Worm (Caenorhabditis elegans): ENCODE measurements around the gene pdi-2.

pdi-2 gene

ce11 chrX:4562288-4562687 lies 38.3 kb downstream of the pdi-2 start:
- TF ChIP-seq nhr-11 (tag; optimal IDR thresholded peaks at IDR 0.05) = no peak
- TF ChIP-seq ceh-63 (GFP tag; optimal IDR thresholded peaks at IDR 0.05) = no peak
- no peak for TF ChIP-seq skn-1 (tag; optimal IDR thresholded peaks at IDR 0.05)
- TF ChIP-seq elt-2 (tag; optimal IDR thresholded peaks at IDR 0.05) = no peak
- TF ChIP-seq hlh-4 (tag; optimal IDR thresholded peaks at IDR 0.05) = peak; percentile 84
- no peak for TF ChIP-seq nhr-90 (tag; optimal IDR thresholded peaks at IDR 0.05; ENCODE audit: poor library complexity)
- TF ChIP-seq nhr-84 (tag; optimal IDR thresholded peaks at IDR 0.05) = no peak
- no peak for TF ChIP-seq ztf-11 (tag; optimal IDR thresholded peaks at IDR 0.05)

ce11 chrX:4564717-4565316 lies 40.9 kb downstream of the pdi-2 start, which contains the start of gene amt-4:
Gene amt-4 (plus strand): TSS chrX:4565302.
- no peak for TF ChIP-seq ceh-63 (GFP tag; optimal IDR thresholded peaks at IDR 0.05)
- no peak for TF ChIP-seq efl-3 (GFP tag; optimal IDR thresholded peaks at IDR 0.05)
- peak; percentile 98 for TF ChIP-seq elt-2 (tag; optimal IDR thresholded peaks at IDR 0.05)
- peak; percentile 23 for TF ChIP-seq nhr-20 (tag; optimal IDR thresholded peaks at IDR 0.05)
- peak; percentile 31 for TF ChIP-seq nhr-71 (tag; optimal IDR thresholded peaks at IDR 0.05)
- no peak for TF ChIP-seq mef-2 (tag; optimal IDR thresholded peaks at IDR 0.05)
- no peak for TF ChIP-seq fkh-8 (tag; optimal IDR thresholded peaks at IDR 0.05)
- no peak for TF ChIP-seq rnt-1 (tag; optimal IDR thresholded peaks at IDR 0.05)
- TF ChIP-seq lin-14 (GFP tag; optimal IDR thresholded peaks at IDR 0.05) = peak; percentile 4
- TF ChIP-seq lin-35 (GFP tag; optimal IDR thresholded peaks at IDR 0.05) = no peak
- TF ChIP-seq nhr-90 (tag; optimal IDR thresholded peaks at IDR 0.05; ENCODE audit: poor library complexity) = peak; percentile 13
- TF ChIP-seq mdl-1 (tag; optimal IDR thresholded peaks at IDR 0.05) = peak in 1 of 2 experiments; percentile 64
- TF ChIP-seq swsn-7 (tag; optimal IDR thresholded peaks at IDR 0.05) = no peak
- TF ChIP-seq jun-1 (tag; optimal IDR thresholded peaks at IDR 0.05) = peak; percentile 13
- TF ChIP-seq zag-1 (tag; optimal IDR thresholded peaks at IDR 0.05) = no peak
- TF ChIP-seq tlp-1 (tag; optimal IDR thresholded peaks at IDR 0.05) = peak; percentile 27
- TF ChIP-seq ceh-88 (GFP tag; IDR thresholded peaks at IDR 0.05) = no peak
- TF ChIP-seq sox-4 (tag; optimal IDR thresholded peaks at IDR 0.05) = no peak
- TF ChIP-seq pax-3 (tag; optimal IDR thresholded peaks at IDR 0.05) = no peak
- no peak for TF ChIP-seq blmp-1 (tag; optimal IDR thresholded peaks at IDR 0.05)

ce11 chrX:4567110-4567509 lies 43.2 kb downstream of the pdi-2 start:
- TF ChIP-seq mef-2 (tag; optimal IDR thresholded peaks at IDR 0.05) (no peak), elt-2 (tag; optimal IDR thresholded peaks at IDR 0.05) (peak; percentile 67)

- peak in 1 of 2 experiments; percentile 5 for TF ChIP-seq lsy-2 (tag; optimal IDR thresholded peaks at IDR 0.05)
- peak; percentile 0 for TF ChIP-seq snu-23 (GFP tag; optimal IDR thresholded peaks at IDR 0.05)
- TF ChIP-seq isw-1 (GFP tag; IDR thresholded peaks at IDR 0.05) = no peak
- no peak for TF ChIP-seq hpl-2 (GFP tag; optimal IDR thresholded peaks at IDR 0.05)
- no peak for TF ChIP-seq alr-1 (tag; optimal IDR thresholded peaks at IDR 0.05; ENCODE audit: borderline replicate concordance)
- peak; percentile 11 for TF ChIP-seq nhr-71 (tag; optimal IDR thresholded peaks at IDR 0.05)
- peak in 1 of 6 experiments; percentile 63 for TF ChIP-seq elt-3 (tag; optimal IDR thresholded peaks at IDR 0.05)
- TF ChIP-seq nhr-20 (tag; optimal IDR thresholded peaks at IDR 0.05) = peak; percentile 85
- no peak for TF ChIP-seq F16B12.6 (tag; optimal IDR thresholded peaks at IDR 0.05)
- TF ChIP-seq blmp-1 (tag; optimal IDR thresholded peaks at IDR 0.05) = peak; percentile 30
- peak; percentile 90 for TF ChIP-seq nhr-85 (tag)
- TF ChIP-seq lin-35 (GFP tag; optimal IDR thresholded peaks at IDR 0.05) = no peak
- peak; percentile 60 for TF ChIP-seq lin-14 (GFP tag; optimal IDR thresholded peaks at IDR 0.05)
Observed at ce11 chrX:4569276-4569675, 45.3 kb downstream of the pdi-2 start.

- TF ChIP-seq unc-98 (GFP tag; IDR thresholded peaks at IDR 0.05) (no peak), blmp-1 (tag; optimal IDR thresholded peaks at IDR 0.05) (peak; percentile 16)
Observed at ce11 chrX:4571137-4571536, 47.2 kb downstream of the pdi-2 start, which contains the start of gene amt-1. Gene amt-1 (plus strand): TSS chrX:4571437.
